Worm (Caenorhabditis elegans): ENCODE measurements around the gene cec-8.

cec-8 gene

DNA sequence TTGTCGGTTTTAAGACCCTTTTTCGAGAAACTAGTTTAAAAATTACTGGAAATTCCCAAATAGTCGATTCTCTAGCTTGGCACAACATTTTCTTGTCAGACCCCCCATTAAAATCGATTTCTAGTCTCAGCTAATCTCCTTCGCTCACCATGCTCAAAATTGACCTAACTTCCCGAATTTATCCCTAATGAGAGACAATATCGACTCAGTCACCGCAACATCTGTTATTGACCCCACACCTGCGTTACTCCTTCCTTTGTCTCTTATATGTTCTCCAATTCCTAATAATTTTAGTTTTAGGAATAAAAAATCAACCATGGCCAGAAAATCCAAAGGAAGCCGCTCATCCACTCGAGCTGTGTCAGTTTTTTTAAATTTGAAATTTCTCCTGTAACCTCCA lies at the start of gene cec-8:
Gene cec-8 (plus strand): TSS at position 301 of the 400 bp plus-strand sequence.
- TF ChIP-seq eor-1 (tag; optimal IDR thresholded peaks at IDR 0.05) (no peak), nhr-11 (tag; optimal IDR thresholded peaks at IDR 0.05) (no peak), pha-4 (tag; optimal IDR thresholded peaks at IDR 0.05) (no peak)

DNA sequence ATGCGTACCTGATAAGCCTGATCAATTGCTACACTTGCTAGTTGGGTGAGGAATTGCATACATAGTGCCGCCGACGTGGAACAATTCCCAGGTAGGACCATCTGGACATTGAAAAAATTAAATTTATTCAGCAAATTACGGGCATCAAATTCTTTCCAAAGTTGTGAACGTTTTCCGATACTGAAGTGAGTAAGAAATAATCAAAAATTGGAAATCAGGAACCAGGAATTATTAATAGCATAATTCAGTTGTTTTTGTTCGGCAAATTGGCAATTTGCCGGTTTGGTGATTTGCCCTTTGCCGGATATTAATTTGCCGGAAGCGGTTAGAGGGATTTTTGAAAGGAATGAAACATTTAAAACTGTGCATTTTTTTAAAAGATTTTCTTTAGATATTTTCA lies 47.9 kb upstream of the cec-8 start, which contains the start of gene gsto-3:
Gene gsto-3 (minus strand): TSS at position 101 of the 400 bp plus-strand sequence.
- TF ChIP-seq eor-1 (tag; optimal IDR thresholded peaks at IDR 0.05) = no peak
- no peak for TF ChIP-seq pqm-1 (tag; optimal IDR thresholded peaks at IDR 0.05)
- no peak for TF ChIP-seq mml-1 (tag; optimal IDR thresholded peaks at IDR 0.05)
- TF ChIP-seq ceh-16 (tag; optimal IDR thresholded peaks at IDR 0.05) = no peak
- TF ChIP-seq egl-27 (tag; optimal IDR thresholded peaks at IDR 0.05) = no peak
- TF ChIP-seq lin-39 (tag; optimal IDR thresholded peaks at IDR 0.05) = no peak
- TF ChIP-seq R02D3.7 (tag; optimal IDR thresholded peaks at IDR 0.05) = no peak
- no peak for TF ChIP-seq ztf-11 (tag; optimal IDR thresholded peaks at IDR 0.05)
- TF ChIP-seq sea-2 (GFP tag; optimal IDR thresholded peaks at IDR 0.05) = no peak
- TF ChIP-seq ztf-4 (tag; optimal IDR thresholded peaks at IDR 0.05) = no peak
- no peak for TF ChIP-seq hmg-11 (tag; optimal IDR thresholded peaks at IDR 0.05)
- TF ChIP-seq daf-12 (tag; optimal IDR thresholded peaks at IDR 0.05) = no peak
- no peak for TF ChIP-seq zag-1 (tag; optimal IDR thresholded peaks at IDR 0.05)
- TF ChIP-seq fkh-10 (GFP tag; optimal IDR thresholded peaks at IDR 0.05) = no peak
- no peak for TF ChIP-seq ceh-82 (tag; optimal IDR thresholded peaks at IDR 0.05)

DNA sequence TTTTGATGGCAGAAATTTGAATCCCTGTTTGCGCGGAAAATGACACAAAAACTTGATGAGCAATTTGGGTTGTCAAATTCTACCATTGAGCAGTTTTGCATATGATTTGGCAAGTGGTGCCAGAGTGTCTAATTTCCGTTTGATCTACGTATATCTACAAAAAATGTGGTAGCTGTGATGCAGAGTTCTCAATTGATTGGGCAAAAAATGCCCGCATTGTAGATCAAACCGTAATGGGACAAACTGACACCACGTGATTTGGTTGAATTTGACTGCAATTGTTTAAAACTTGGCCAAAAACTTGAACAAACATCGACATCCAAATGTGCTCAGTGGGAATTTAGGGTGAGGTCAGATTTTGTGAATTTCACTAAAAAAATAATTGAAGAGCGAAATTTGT lies 46.7 kb upstream of the cec-8 start, which contains the start of gene K10F12.7:
Gene K10F12.7 (minus strand): TSS at position 101 of the 400 bp plus-strand sequence.
- TF ChIP-seq nhr-43 (tag; optimal IDR thresholded peaks at IDR 0.05; ENCODE audit: poor library complexity, severe bottlenecking) = no peak
- TF ChIP-seq nfya-1 (tag; optimal IDR thresholded peaks at IDR 0.05; ENCODE audit: insufficient read depth) = no peak
- TF ChIP-seq elt-3 (tag; optimal IDR thresholded peaks at IDR 0.05) = no peak
- TF ChIP-seq nhr-23 (tag; optimal IDR thresholded peaks at IDR 0.05) = no peak
- TF ChIP-seq nhr-28 (tag; optimal IDR thresholded peaks at IDR 0.05) = no peak
- TF ChIP-seq unc-62 (GFP tag; optimal IDR thresholded peaks at IDR 0.05) = no peak
- TF ChIP-seq mml-1 (tag; optimal IDR thresholded peaks at IDR 0.05) = no peak
- no peak for TF ChIP-seq daf-12 (tag; optimal IDR thresholded peaks at IDR 0.05)
- no peak for TF ChIP-seq egl-5 (tag; optimal IDR thresholded peaks at IDR 0.05)
- TF ChIP-seq lin-15B (tag; optimal IDR thresholded peaks at IDR 0.05) = no peak
- TF ChIP-seq lsy-12 (tag; optimal IDR thresholded peaks at IDR 0.05) = no peak
- no peak for TF ChIP-seq nhr-77 (tag; optimal IDR thresholded peaks at IDR 0.05)
- no peak for TF ChIP-seq ztf-11 (tag; optimal IDR thresholded peaks at IDR 0.05)
- TF ChIP-seq elt-2 (tag; optimal IDR thresholded peaks at IDR 0.05) = no peak
- no peak for TF ChIP-seq R02D3.7 (tag; optimal IDR thresholded peaks at IDR 0.05)
- no peak for TF ChIP-seq pqm-1 (tag; optimal IDR thresholded peaks at IDR 0.05)

DNA sequence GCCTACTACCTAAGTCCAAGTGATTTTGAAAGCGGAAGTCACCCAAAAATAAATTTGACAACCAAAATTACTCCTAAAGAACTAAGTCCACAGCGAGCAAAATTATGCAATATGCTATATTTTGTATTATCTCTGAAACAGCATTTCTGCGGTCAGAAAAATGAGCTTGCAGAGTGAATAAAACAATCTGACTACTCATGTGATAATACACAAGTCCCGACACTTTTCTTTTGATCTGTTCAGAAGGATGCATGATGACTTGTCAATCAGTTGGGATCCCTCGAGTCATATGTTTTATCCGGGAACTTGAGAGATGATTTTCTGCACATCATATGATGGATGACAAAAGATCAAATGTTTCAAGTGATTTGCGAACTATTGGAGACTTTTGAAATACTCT lies 44.1 kb upstream of the cec-8 start:
- TF ChIP-seq daf-12 (tag; optimal IDR thresholded peaks at IDR 0.05) (no peak), ceh-82 (tag; optimal IDR thresholded peaks at IDR 0.05) (no peak), ztf-11 (tag; optimal IDR thresholded peaks at IDR 0.05) (no peak), lin-39 (tag; optimal IDR thresholded peaks at IDR 0.05) (no peak), ceh-9 (tag; optimal IDR thresholded peaks at IDR 0.05) (no peak), ceh-16 (tag; optimal IDR thresholded peaks at IDR 0.05) (no peak), nfya-1 (tag; optimal IDR thresholded peaks at IDR 0.05; ENCODE audit: insufficient read depth) (no peak), egl-27 (tag; optimal IDR thresholded peaks at IDR 0.05) (no peak), sea-2 (GFP tag; optimal IDR thresholded peaks at IDR 0.05) (no peak), snpc-4 (tag; optimal IDR thresholded peaks at IDR 0.05) (no peak), mdl-1 (tag; optimal IDR thresholded peaks at IDR 0.05) (no peak), elt-1 (tag; optimal IDR thresholded peaks at IDR 0.05) (no peak), nhr-77 (tag; optimal IDR thresholded peaks at IDR 0.05) (no peak), ceh-28 (tag; optimal IDR thresholded peaks at IDR 0.05) (no peak), nhr-23 (tag; optimal IDR thresholded peaks at IDR 0.05) (no peak), nhr-67 (tag; optimal IDR thresholded peaks at IDR 0.05) (no peak), skn-1 (tag; optimal IDR thresholded peaks at IDR 0.05) (no peak), ztf-4 (tag; optimal IDR thresholded peaks at IDR 0.05) (no peak), tbx-2 (tag; optimal IDR thresholded peaks at IDR 0.05) (no peak), nhr-25 (tag; optimal IDR thresholded peaks at IDR 0.05) (no peak)

All from whole organism, L3 larva.